Fruit fly (Drosophila melanogaster): ENCODE measurements around the gene NimC1.

DNA sequence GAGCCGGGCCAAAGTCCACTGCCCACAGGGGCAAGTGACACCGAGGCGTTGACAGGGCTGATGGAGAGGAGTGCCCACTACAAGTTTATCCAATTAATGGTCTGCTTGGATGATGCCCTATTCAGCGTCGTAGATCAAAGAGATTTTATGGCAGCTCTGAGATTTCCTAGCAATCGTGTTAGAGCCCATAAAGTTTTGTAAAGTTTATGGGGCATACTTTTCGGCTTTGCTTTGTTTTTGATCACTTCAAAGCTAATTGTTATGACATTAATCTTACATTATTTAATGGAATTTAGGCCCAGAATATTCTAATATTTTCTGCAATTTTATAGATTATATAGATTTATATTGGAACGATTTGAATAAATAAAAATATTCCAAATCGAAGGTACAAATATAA lies 16.2 kb downstream of the NimC1 start:
- TF ChIP-seq insv (optimal IDR thresholded peaks at IDR 0.05) (no peak), Myc (optimal IDR thresholded peaks at IDR 0.05) (no peak)

Data from Kc167 (cell line).